Fruit fly (Drosophila melanogaster) whole organism, pupa: ENCODE data around the gene hb.

ENCODE experiments used
- CG10348 ChIP-seq: fragments of 200-800 bp; sonication (Bioruptor generic); IDR thresholded peaks from 2 replicates; pipeline ENCODE4 v1.3.6; 2022; ENCODE audit warnings: missing biosample characterization, missing genetic modification characterization
- CG12605 ChIP-seq: fragments of 200-800 bp; sonication (Bioruptor generic); IDR thresholded peaks from 2 replicates; pipeline ENCODE4 v1.3.6; 2022; ENCODE audit warnings: missing biosample characterization, missing genetic modification characterization
- CG14655 ChIP-seq: fragments of 200-800 bp; sonication (Bioruptor generic); optimal IDR thresholded peaks from 3 replicates; lab custom pipeline; 2017; ENCODE audit warnings: mild to moderate bottlenecking, missing biosample characterization, missing genetic modification reagents, missing genetic modification characterization
- CG15710 ChIP-seq: fragments of 200-800 bp; sonication (Bioruptor generic); optimal IDR thresholded peaks from 2 replicates; lab custom pipeline; 2018; ENCODE audit warnings: missing biosample characterization, mild to moderate bottlenecking, missing genetic modification characterization, moderate library complexity
- CG17806 ChIP-seq: fragments of 200-800 bp; sonication (Bioruptor generic); optimal IDR thresholded peaks from 2 replicates; lab custom pipeline; 2018; ENCODE audit warnings: missing biosample characterization, mild to moderate bottlenecking, missing genetic modification characterization, moderate library complexity
- CG34367 ChIP-seq: fragments of 200-800 bp; sonication (Bioruptor generic); optimal IDR thresholded peaks from 2 replicates; lab custom pipeline; 2018; ENCODE audit warnings: missing biosample characterization, mild to moderate bottlenecking, missing genetic modification characterization
- CG8159 ChIP-seq: fragments of 200-800 bp; sonication (Bioruptor generic); optimal IDR thresholded peaks from 3 replicates; lab custom pipeline; 2018; ENCODE audit warnings: missing biosample characterization, mild to moderate bottlenecking, missing genetic modification characterization, moderate library complexity
- CG9948 ChIP-seq: fragments of 200-800 bp; sonication (Bioruptor generic); optimal IDR thresholded peaks from 2 replicates; lab custom pipeline; 2018; ENCODE audit warnings: missing biosample characterization, mild to moderate bottlenecking, missing genetic modification characterization, moderate library complexity
- D1 ChIP-seq: fragments of 200-800 bp; sonication (Bioruptor generic); optimal IDR thresholded peaks from 2 replicates; lab custom pipeline; 2018; ENCODE audit warnings: missing biosample characterization, mild to moderate bottlenecking, missing genetic modification characterization, moderate library complexity
- Pif1A ChIP-seq: fragments of 200-800 bp; sonication (Bioruptor generic); optimal IDR thresholded peaks from 3 replicates; lab custom pipeline; 2016; ENCODE audit warnings: missing biosample characterization, missing genetic modification characterization
- fd96Ca ChIP-seq: fragments of 200-800 bp; sonication (Bioruptor generic); IDR thresholded peaks from 3 replicates; pipeline ENCODE4 v1.3.6; 2022; ENCODE audit warnings: missing biosample characterization, missing genetic modification characterization
- rn ChIP-seq: fragments of 200-800 bp; sonication (Bioruptor generic); IDR thresholded peaks from 2 replicates; pipeline ENCODE4 v1.3.6; 2022; ENCODE audit warnings: missing biosample characterization, missing genetic modification characterization

DNA sequence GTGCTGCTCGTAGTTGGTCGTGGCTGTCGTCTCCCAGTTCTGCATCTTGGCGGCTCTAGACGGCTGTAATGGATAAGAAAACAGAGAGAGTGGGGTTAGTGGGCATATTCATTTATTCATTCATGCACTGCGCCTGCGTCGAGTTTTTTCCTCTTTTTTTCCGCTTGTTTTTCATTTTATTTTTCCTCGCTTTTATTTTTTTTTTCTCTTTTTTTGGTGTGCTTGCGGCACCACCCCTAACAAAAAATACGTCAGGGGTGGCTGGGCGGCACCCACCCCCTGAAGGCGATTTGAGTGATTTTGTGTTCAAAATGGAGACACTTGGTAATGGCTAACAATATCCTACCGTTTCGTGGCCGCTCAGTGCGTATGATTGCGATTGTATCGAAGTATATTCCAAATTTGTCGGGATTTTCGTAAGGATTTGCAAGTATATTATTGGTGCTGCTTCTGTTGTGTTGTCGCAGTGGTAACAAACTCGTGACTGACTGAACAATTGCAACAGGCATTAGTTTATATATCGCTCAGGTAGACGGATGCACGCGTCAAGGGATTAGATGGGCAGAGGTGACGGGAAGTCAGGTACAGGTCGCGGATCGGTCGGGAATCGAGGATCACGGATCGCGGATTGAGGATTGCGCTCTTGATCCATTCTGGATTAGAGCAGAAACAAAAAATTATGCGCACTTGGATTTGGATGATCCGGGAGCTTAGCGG, 3.4 kb downstream of the hb start:
- TF ChIP-seq fd96Ca (GFP tag; lab: Robert Waterston, UW) = peak; percentile 94
- TF ChIP-seq CG8159 (tag; lab: Kevin White, UChicago) = peak; percentile 85
- TF ChIP-seq CG12605 (GFP tag; lab: Robert Waterston, UW) = peak; percentile 99
- peak; percentile 84 for TF ChIP-seq CG34367 (tag; lab: Kevin White, UChicago)
- TF ChIP-seq rn (GFP tag; lab: Robert Waterston, UW) = peak; percentile 84
- peak; percentile 83 for TF ChIP-seq CG14655 (GFP tag; lab: Kevin White, UChicago)
- TF ChIP-seq CG15710 (tag; lab: Kevin White, UChicago) = peak; percentile 79
- TF ChIP-seq D1 (tag; lab: Kevin White, UChicago) = no peak
- no peak for TF ChIP-seq CG17806 (tag; lab: Kevin White, UChicago)
- TF ChIP-seq CG9948 = no peak
- TF ChIP-seq CG10348 (GFP tag; lab: Robert Waterston, UW) = no peak
- peak; percentile 92 for TF ChIP-seq Pif1A (GFP tag; lab: Kevin White, UChicago)
